Fruit fly (Drosophila melanogaster) whole organism, embryonic: ENCODE measurements around the gene CG4313.

Experiments used
- Atf-2 ChIP-seq: fragments of 200-800 bp; sonication (Bioruptor generic); optimal IDR thresholded peaks from 2 replicates; lab custom pipeline; 2016; ENCODE audit warnings: missing biosample characterization, missing genetic modification characterization
- CG10321 ChIP-seq: fragments of 200-800 bp; sonication (Bioruptor generic); IDR thresholded peaks from 2 replicates; pipeline ENCODE4 v1.3.6; 2022; ENCODE audit warnings: missing biosample characterization, missing genetic modification characterization
- CG11093 ChIP-seq: fragments of 200-800 bp; sonication (Bioruptor generic); IDR thresholded peaks from 3 replicates; pipeline ENCODE4 v1.3.6; 2022; ENCODE audit warnings: missing biosample characterization, missing genetic modification characterization
- CG11456 ChIP-seq: fragments of 200-800 bp; sonication (Bioruptor generic); IDR thresholded peaks from 3 replicates; pipeline ENCODE4 v1.3.6; 2022; ENCODE audit warnings: missing biosample characterization, missing genetic modification characterization
- CG12219 ChIP-seq: fragments of 200-800 bp; sonication (Bioruptor generic); optimal IDR thresholded peaks from 3 replicates; lab custom pipeline; 2018; ENCODE audit warnings: missing biosample characterization, mild to moderate bottlenecking, missing genetic modification characterization
- CG13296 ChIP-seq: fragments of 200-800 bp; sonication (Bioruptor generic); optimal IDR thresholded peaks from 3 replicates; lab custom pipeline; 2018; ENCODE audit warnings: missing biosample characterization, mild to moderate bottlenecking, missing genetic modification characterization
- CG14014 ChIP-seq: fragments of 200-800 bp; sonication (Bioruptor generic); IDR thresholded peaks from 2 replicates; pipeline ENCODE4 v1.3.6; 2022; ENCODE audit warnings: missing biosample characterization, missing genetic modification characterization
- CG15514 ChIP-seq: fragments of 200-800 bp; sonication (Bioruptor generic); optimal IDR thresholded peaks from 3 replicates; lab custom pipeline; 2017; ENCODE audit warnings: missing biosample characterization, missing genetic modification characterization, mild to moderate bottlenecking, moderate library complexity, missing genetic modification reagents
- CG17829 ChIP-seq: fragments of 200-800 bp; optimal IDR thresholded peaks from 2 replicates; lab custom pipeline; 2019; ENCODE audit warnings: missing biosample characterization, mild to moderate bottlenecking, missing genetic modification characterization, moderate library complexity
- CG2875 ChIP-seq: fragments of 200-800 bp; sonication (Bioruptor generic); optimal IDR thresholded peaks from 2 replicates; lab custom pipeline; 2017; ENCODE audit warnings: missing biosample characterization, mild to moderate bottlenecking, missing genetic modification characterization, missing genetic modification reagents
- CG31365 ChIP-seq: fragments of 200-800 bp; sonication (Bioruptor generic); optimal IDR thresholded peaks from 2 replicates; lab custom pipeline; 2018; ENCODE audit warnings: missing biosample characterization, mild to moderate bottlenecking, missing genetic modification characterization
- CG32772 ChIP-seq: fragments of 200-800 bp; sonication (Bioruptor generic); IDR thresholded peaks from 2 replicates; pipeline ENCODE4 v1.3.6; 2022; ENCODE audit warnings: missing biosample characterization, missing genetic modification characterization
- CG3995 ChIP-seq: fragments of 200-800 bp; sonication (Bioruptor generic); optimal IDR thresholded peaks from 3 replicates; lab custom pipeline; 2016; ENCODE audit warnings: missing biosample characterization, missing genetic modification characterization
- CG4328 ChIP-seq: fragments of 200-800 bp; sonication (Bioruptor generic); optimal IDR thresholded peaks from 3 replicates; lab custom pipeline; 2017; ENCODE audit warnings: missing biosample characterization, missing genetic modification reagents, missing genetic modification characterization
- CG4360 ChIP-seq: fragments of 200-800 bp; sonication (Bioruptor generic); IDR thresholded peaks from 2 replicates; pipeline ENCODE4 v1.3.6; 2022; ENCODE audit warnings: missing biosample characterization, missing genetic modification characterization
- CG6254 ChIP-seq: fragments of 200-800 bp; sonication (Bioruptor generic); optimal IDR thresholded peaks from 3 replicates; lab custom pipeline; 2017; ENCODE audit warnings: mild to moderate bottlenecking, missing biosample characterization, missing genetic modification reagents, missing genetic modification characterization
- CG7271 ChIP-seq: fragments of 200-800 bp; sonication (Bioruptor generic); optimal IDR thresholded peaks from 2 replicates; lab custom pipeline; 2018; ENCODE audit warnings: missing biosample characterization, mild to moderate bottlenecking, missing genetic modification characterization, moderate library complexity
- CG8478 ChIP-seq: fragments of >200 bp; optimal IDR thresholded peaks from 2 replicates; lab custom pipeline; 2018
- CG9797 ChIP-seq: fragments of 200-800 bp; sonication (Bioruptor generic); optimal IDR thresholded peaks from 3 replicates; lab custom pipeline; 2018; ENCODE audit warnings: missing biosample characterization, mild to moderate bottlenecking, missing genetic modification characterization
- CoRest ChIP-seq: fragments of 200-800 bp; sonication (Bioruptor generic); optimal IDR thresholded peaks from 3 replicates; lab custom pipeline; 2018; ENCODE audit warnings: missing biosample characterization, mild to moderate bottlenecking, missing genetic modification characterization, moderate library complexity
- Dbx ChIP-seq: fragments of 200-800 bp; sonication (Bioruptor generic); IDR thresholded peaks from 3 replicates; pipeline ENCODE4 v1.3.6; 2022; ENCODE audit warnings: missing biosample characterization, missing genetic modification characterization
- Deaf1 ChIP-seq: fragments of 200-800 bp; optimal IDR thresholded peaks from 3 replicates; lab custom pipeline; 2019; ENCODE audit warnings: missing biosample characterization, mild to moderate bottlenecking, missing genetic modification characterization, moderate library complexity
- ERR ChIP-seq: fragments of 200-800 bp; sonication (Bioruptor generic); optimal IDR thresholded peaks from 2 replicates; lab custom pipeline; 2016; ENCODE audit warnings: missing biosample characterization, missing genetic modification characterization
- Elba2 ChIP-seq: fragments of 200-800 bp; sonication (Bioruptor generic); optimal IDR thresholded peaks from 3 replicates; lab custom pipeline; 2016; ENCODE audit warnings: missing biosample characterization, missing genetic modification characterization
- Oli ChIP-seq: fragments of 200-800 bp; sonication (Bioruptor generic); optimal IDR thresholded peaks from 2 replicates; lab custom pipeline; 2018; ENCODE audit warnings: missing biosample characterization, mild to moderate bottlenecking, missing genetic modification characterization, moderate library complexity
- Stat92E ChIP-seq, 3 experiments: fragments of >200 bp in 2 of 3; fragments of 200-800 bp in 1 of 3; sonication (Bioruptor generic) in 1 of 3; optimal IDR thresholded peaks; 2 replicates each; lab custom pipeline; 2017 to 2019; ENCODE audit warnings: missing biosample characterization in 3 of 3, missing genetic modification characterization in 3 of 3, mild to moderate bottlenecking in 1 of 3, moderate library complexity in 1 of 3
- TFAM ChIP-seq: fragments of 200-800 bp; sonication (Bioruptor generic); optimal IDR thresholded peaks from 2 replicates; lab custom pipeline; 2017; ENCODE audit warnings: missing biosample characterization, missing genetic modification characterization, inconsistent platforms
- Tbp ChIP-seq: fragments of >200 bp; optimal IDR thresholded peaks from 2 replicates; lab custom pipeline; 2018; ENCODE audit warnings: missing biosample characterization, missing genetic modification characterization
- ap ChIP-seq: fragments of 200-800 bp; sonication (Bioruptor generic); IDR thresholded peaks from 2 replicates; pipeline ENCODE4 v1.3.6; 2022; ENCODE audit warnings: missing biosample characterization, missing genetic modification characterization
- cad ChIP-seq: fragments of >200 bp; optimal IDR thresholded peaks from 2 replicates; lab custom pipeline; 2017; ENCODE audit warnings: missing biosample characterization, missing genetic modification characterization
- danr ChIP-seq: fragments of 200-800 bp; sonication (Bioruptor generic); IDR thresholded peaks from 2 replicates; pipeline ENCODE4 v1.3.6; 2022; ENCODE audit warnings: missing biosample characterization, missing genetic modification characterization
- dm ChIP-seq: fragments of 200-800 bp; sonication (Bioruptor generic); optimal IDR thresholded peaks from 3 replicates; lab custom pipeline; 2016; ENCODE audit warnings: missing biosample characterization, missing genetic modification characterization
- ems ChIP-seq: fragments of 200-800 bp; sonication (Bioruptor generic); optimal IDR thresholded peaks from 3 replicates; lab custom pipeline; 2016; ENCODE audit warnings: missing biosample characterization, missing genetic modification characterization
- exex ChIP-seq: fragments of 200-800 bp; sonication (Bioruptor generic); optimal IDR thresholded peaks from 4 replicates; lab custom pipeline; 2018; ENCODE audit warnings: missing biosample characterization, mild to moderate bottlenecking, missing genetic modification characterization, moderate library complexity
- ham ChIP-seq: fragments of 200-800 bp; sonication (Bioruptor generic); IDR thresholded peaks from 2 replicates; pipeline ENCODE4 v1.3.6; 2022; ENCODE audit warnings: missing biosample characterization, missing genetic modification characterization
- kay ChIP-seq: fragments of 200-800 bp; sonication (Bioruptor generic); optimal IDR thresholded peaks from 2 replicates; lab custom pipeline; 2016; ENCODE audit warnings: missing biosample characterization, missing genetic modification characterization
- sima ChIP-seq: fragments of 200-800 bp; sonication (Bioruptor generic); optimal IDR thresholded peaks from 2 replicates; lab custom pipeline; 2016; ENCODE audit warnings: missing biosample characterization, missing genetic modification characterization
- sob ChIP-seq: fragments of 200-800 bp; sonication (Bioruptor generic); IDR thresholded peaks from 2 replicates; pipeline ENCODE4 v1.3.6; 2022; ENCODE audit warnings: missing biosample characterization, missing genetic modification characterization
- toy ChIP-seq: fragments of 200-800 bp; sonication (Bioruptor generic); IDR thresholded peaks from 2 replicates; pipeline ENCODE4 v1.3.6; 2022; ENCODE audit warnings: missing biosample characterization, missing genetic modification characterization
- tx ChIP-seq: fragments of 200-800 bp; sonication (Bioruptor generic); optimal IDR thresholded peaks from 2 replicates; lab custom pipeline; 2016; ENCODE audit warnings: missing biosample characterization, missing genetic modification characterization
- unc-4 ChIP-seq: fragments of 200-800 bp; sonication (Bioruptor generic); IDR thresholded peaks from 2 replicates; pipeline ENCODE4 v1.3.6; 2022; ENCODE audit warnings: missing biosample characterization, missing genetic modification characterization; ENCODE audit not compliant: partially characterized antibody
- vvl ChIP-seq: fragments of 200-800 bp; sonication (Bioruptor generic); IDR thresholded peaks from 2 replicates; pipeline ENCODE4 v1.3.6; 2022; ENCODE audit warnings: missing biosample characterization, missing genetic modification characterization
- yki ChIP-seq: fragments of >200 bp; optimal IDR thresholded peaks from 3 replicates; lab custom pipeline; 2018
- zf30C ChIP-seq: fragments of 200-800 bp; sonication (Bioruptor generic); optimal IDR thresholded peaks from 3 replicates; lab custom pipeline; 2018; ENCODE audit warnings: missing biosample characterization, mild to moderate bottlenecking, missing genetic modification characterization
- zfh1 ChIP-seq: fragments of 200-800 bp; sonication (Bioruptor generic); IDR thresholded peaks from 3 replicates; pipeline ENCODE4 v1.3.6; 2022; ENCODE audit warnings: missing biosample characterization, missing genetic modification characterization

Gene CG4313

dm6 chrX:2011288-2012120, 30.2 kb upstream of the CG4313 start (continued):
- TF ChIP-seq ap (GFP tag; lab: Robert Waterston, UW) (no peak), dm (no peak), zf30C (GFP tag; lab: Kevin White, UChicago) (peak; percentile 31), CG13296 (GFP tag; lab: Kevin White, UChicago) (no peak), exex (no peak), CG10321 (GFP tag; lab: Robert Waterston, UW) (no peak), CG31365 (tag; lab: Kevin White, UChicago) (no peak), tx (GFP tag; lab: Kevin White, UChicago) (no peak), CG2875 (GFP tag; lab: Kevin White, UChicago) (peak; percentile 27), CG12219 (GFP tag; lab: Kevin White, UChicago) (no peak), Atf-2 (GFP tag; lab: Kevin White, UChicago) (no peak), CG7271 (no peak), CG17829 (tag; lab: Kevin White, UChicago) (no peak), ham (GFP tag; lab: Robert Waterston, UW) (no peak), cad (GFP tag; lab: Kevin White, UChicago) (no peak), CG4360 (GFP tag; lab: Robert Waterston, UW) (peak; percentile 63), CG6254 (GFP tag; lab: Kevin White, UChicago) (no peak), Elba2 (GFP tag; lab: Kevin White, UChicago) (no peak), CG9797 (no peak), ERR (GFP tag; lab: Kevin White, UChicago) (no peak), Deaf1 (tag; lab: Kevin White, UChicago) (peak; percentile 53), CG4328 (GFP tag; lab: Kevin White, UChicago) (no peak), yki (lab: Kevin White, UChicago) (no peak), unc-4 (GFP tag; lab: Robert Waterston, UW) (no peak), ems (GFP tag; lab: Kevin White, UChicago) (no peak), toy (GFP tag; lab: Robert Waterston, UW) (no peak), CoRest (tag; lab: Kevin White, UChicago) (peak; percentile 53), zfh1 (GFP tag; lab: Robert Waterston, UW) (peak; percentile 71), CG11456 (GFP tag; lab: Robert Waterston, UW) (peak; percentile 54; the same call in 1 of the 3 replicates), sima (GFP tag; lab: Kevin White, UChicago) (no peak), sob (GFP tag; lab: Robert Waterston, UW) (peak; percentile 41; the same call in 1 of the 2 replicates), TFAM (GFP tag; lab: Kevin White, UChicago) (no peak), Oli (tag; lab: Kevin White, UChicago) (peak; percentile 54), CG3995 (GFP tag; lab: Kevin White, UChicago) (no peak), CG15514 (GFP tag; lab: Kevin White, UChicago) (peak; percentile 13), Stat92E (GFP tag; optimal IDR thresholded peaks at IDR 0.05; lab: Kevin White, UChicago) (no peak), Tbp (GFP tag; lab: Kevin White, UChicago) (no peak), CG8478 (lab: Kevin White, UChicago) (no peak), CG11093 (GFP tag; lab: Robert Waterston, UW) (no peak), kay (GFP tag; lab: Kevin White, UChicago) (no peak), CG32772 (GFP tag; lab: Robert Waterston, UW) (peak; percentile 69), Dbx (GFP tag; lab: Robert Waterston, UW) (peak; percentile 53; the same call in 2 of the 3 replicates), CG14014 (peak; percentile 31; the same call in 1 of the 2 replicates), danr (peak; percentile 38; the same call in 1 of the 2 replicates), vvl (GFP tag; lab: Robert Waterston, UW) (peak; percentile 80)
